Fruit fly (Drosophila melanogaster) whole organism, wandering third instar larva: ENCODE data around the gene CG34148.

Experiments used
- CG32264 ChIP-seq: fragments of 200-800 bp; sonication (Bioruptor generic); optimal IDR thresholded peaks from 2 replicates; lab custom pipeline; 2016; ENCODE audit warnings: missing biosample characterization, missing genetic modification characterization
- CG9705 ChIP-seq: fragments of 200-800 bp; sonication (Bioruptor generic); optimal IDR thresholded peaks from 2 replicates; lab custom pipeline; 2018; ENCODE audit warnings: missing biosample characterization, mild to moderate bottlenecking, missing genetic modification characterization
- CrebA ChIP-seq: fragments of 200-800 bp; sonication (Bioruptor generic); optimal IDR thresholded peaks from 2 replicates; lab custom pipeline; 2016; ENCODE audit warnings: missing biosample characterization, mild to moderate bottlenecking, missing genetic modification characterization, borderline replicate concordance
- GATAd ChIP-seq: sonication (Bioruptor generic); optimal IDR thresholded peaks from 2 replicates; lab custom pipeline; 2016; ENCODE audit warnings: missing biosample characterization, missing genetic modification characterization
- Hr78 ChIP-seq: fragments of >200 bp; optimal IDR thresholded peaks from 2 replicates; lab custom pipeline; 2017; ENCODE audit warnings: missing biosample characterization, missing genetic modification characterization
- Hr83 ChIP-seq: fragments of 200-300 bp; sonication (Bioruptor generic); optimal IDR thresholded peaks from 2 replicates; lab custom pipeline; 2016; ENCODE audit warnings: missing biosample characterization, mild to moderate bottlenecking, missing genetic modification characterization, moderate library complexity; ENCODE audit not compliant: poor library complexity, severe bottlenecking
- Jra ChIP-seq: sonication (Bioruptor generic); optimal IDR thresholded peaks from 2 replicates; lab custom pipeline; 2016; ENCODE audit warnings: missing biosample characterization, missing genetic modification characterization
- Mio ChIP-seq: sonication (Bioruptor generic); optimal IDR thresholded peaks from 2 replicates; lab custom pipeline; 2016; ENCODE audit warnings: missing biosample characterization, missing genetic modification characterization
- Myc ChIP-seq: fragments of >200 bp; optimal IDR thresholded peaks from 2 replicates; lab custom pipeline; 2017
- N ChIP-seq: fragments of >200 bp; optimal IDR thresholded peaks from 2 replicates; lab custom pipeline; 2018; ENCODE audit warnings: missing biosample characterization, missing external identifiers, missing genetic modification characterization
- OdsH ChIP-seq: fragments of 200-800 bp; sonication (Bioruptor generic); optimal IDR thresholded peaks from 2 replicates; lab custom pipeline; 2016; ENCODE audit warnings: missing biosample characterization, mild to moderate bottlenecking, missing genetic modification characterization
- Rel ChIP-seq, 2 experiments: fragments of 200-800 bp; sonication (Bioruptor generic) in 1 of 2; optimal IDR thresholded peaks; 2 replicates in 1 of 2; 3 replicates in 1 of 2; lab custom pipeline; 2016 to 2019; ENCODE audit warnings: mild to moderate bottlenecking in 2 of 2, missing biosample characterization in 2 of 2, missing genetic modification characterization in 2 of 2, moderate library complexity in 1 of 2
- Sp1 ChIP-seq: fragments of 200-800 bp; sonication (Bioruptor generic); optimal IDR thresholded peaks from 3 replicates; lab custom pipeline; 2019; ENCODE audit warnings: missing biosample characterization, mild to moderate bottlenecking, missing genetic modification characterization, moderate library complexity
- Vsx2 ChIP-seq: fragments of 200-300, 225-300 bp; sonication (Bioruptor generic); optimal IDR thresholded peaks from 2 replicates; lab custom pipeline; 2018; ENCODE audit warnings: missing biosample characterization, missing genetic modification characterization; ENCODE audit not compliant: partially characterized antibody
- br ChIP-seq: fragments of 200-800 bp; sonication (Bioruptor generic); optimal IDR thresholded peaks from 2 replicates; lab custom pipeline; 2016; ENCODE audit warnings: missing biosample characterization, missing genetic modification characterization
- dl ChIP-seq, 2 experiments: fragments of 175-275, 200-275 bp in 1 of 2; fragments of 200-275 bp in 1 of 2; sonication (Bioruptor generic); optimal IDR thresholded peaks; lab custom pipeline; 2018; ENCODE audit warnings: mild to moderate bottlenecking in 2 of 2, missing biosample characterization in 2 of 2, missing genetic modification characterization in 2 of 2, moderate library complexity in 2 of 2; ENCODE audit not compliant: partially characterized antibody in 2 of 2, insufficient read depth in 1 of 2
- dmrt93B ChIP-seq: fragments of 200-800 bp; sonication (Bioruptor generic); optimal IDR thresholded peaks from 2 replicates; lab custom pipeline; 2018; ENCODE audit warnings: missing biosample characterization, mild to moderate bottlenecking, missing genetic modification characterization
- dsf ChIP-seq: sonication (Bioruptor generic); optimal IDR thresholded peaks from 2 replicates; lab custom pipeline; 2016; ENCODE audit warnings: missing biosample characterization, missing genetic modification characterization, borderline replicate concordance
- ey ChIP-seq: fragments of 200-800 bp; sonication (Bioruptor generic); optimal IDR thresholded peaks from 2 replicates; lab custom pipeline; 2016; ENCODE audit warnings: missing biosample characterization, missing genetic modification characterization
- foxo ChIP-seq, 2 experiments: fragments of 200-800 bp; sonication (Bioruptor generic); optimal IDR thresholded peaks; 2 replicates in 1 of 2; 3 replicates in 1 of 2; lab custom pipeline; 2016 to 2017; ENCODE audit warnings: missing biosample characterization in 2 of 2, missing genetic modification characterization in 2 of 2
- h ChIP-seq: fragments of 200-800 bp; sonication (Bioruptor generic); optimal IDR thresholded peaks from 3 replicates; lab custom pipeline; 2016; ENCODE audit warnings: missing biosample characterization, mild to moderate bottlenecking, missing genetic modification characterization
- jim ChIP-seq: fragments of 175-275, 200-325 bp; sonication (Bioruptor generic); optimal IDR thresholded peaks from 2 replicates; lab custom pipeline; 2016; ENCODE audit warnings: missing biosample characterization, mild to moderate bottlenecking, missing genetic modification characterization
- lola ChIP-seq: fragments of >200 bp; optimal IDR thresholded peaks from 2 replicates; lab custom pipeline; 2017; ENCODE audit warnings: missing biosample characterization, missing genetic modification characterization
- pan ChIP-seq: fragments of >200 bp; optimal IDR thresholded peaks from 2 replicates; lab custom pipeline; 2017
- psq ChIP-seq: fragments of 200-800 bp; sonication (Bioruptor generic); optimal IDR thresholded peaks from 3 replicates; lab custom pipeline; 2017; ENCODE audit warnings: missing biosample characterization, mild to moderate bottlenecking, missing genetic modification characterization, moderate library complexity
- sage ChIP-seq: fragments of 200-800 bp; sonication (Bioruptor generic); optimal IDR thresholded peaks from 2 replicates; lab custom pipeline; 2016; ENCODE audit warnings: missing biosample characterization, mild to moderate bottlenecking, missing genetic modification characterization
- sv ChIP-seq: fragments of 200-800 bp; sonication (Bioruptor generic); optimal IDR thresholded peaks from 3 replicates; lab custom pipeline; 2016; ENCODE audit warnings: missing biosample characterization, missing genetic modification characterization
- tai ChIP-seq: sonication (Bioruptor generic); optimal IDR thresholded peaks from 2 replicates; lab custom pipeline; 2016; ENCODE audit warnings: missing biosample characterization, missing genetic modification characterization
- usp ChIP-seq: fragments of >200 bp; optimal IDR thresholded peaks from 2 replicates; lab custom pipeline; 2017; ENCODE audit warnings: missing biosample characterization, missing genetic modification characterization
- woc ChIP-seq: sonication (Bioruptor generic); optimal IDR thresholded peaks from 2 replicates; lab custom pipeline; 2016; ENCODE audit warnings: missing biosample characterization, mild to moderate bottlenecking, missing genetic modification characterization

Gene CG34148

dm6 chr3R:21848271-21848670 lies 30.2 kb downstream of the CG34148 start:
- no peak for TF ChIP-seq jim (GFP tag; lab: Kevin White, UChicago)
- no peak for TF ChIP-seq dl (GFP tag; optimal IDR thresholded peaks at IDR 0.05; lab: Kevin White, UChicago; ENCODE audit: insufficient read depth in 1 of 2, partially characterized antibody in 2 of 2)
- no peak for TF ChIP-seq psq
- TF ChIP-seq Sp1 (GFP tag; lab: Kevin White, UChicago) = no peak
- TF ChIP-seq Hr83 = no peak

- TF ChIP-seq Mio (no peak), Rel (GFP tag; optimal IDR thresholded peaks at IDR 0.05; lab: Kevin White, UChicago) (no peak), Rel (tag; optimal IDR thresholded peaks at IDR 0.05; lab: Kevin White, UChicago) (peak; percentile 92)
- TF ChIP-seq, all 38 proteins: peak for 1
Measured at dm6 chr3R:21847438-21847837, 31.0 kb downstream of the CG34148 start.

- no peak for TF ChIP-seq GATAd (GFP tag; lab: Kevin White, UChicago)
- TF ChIP-seq tai (GFP tag; lab: Kevin White, UChicago) = no peak
- TF ChIP-seq pan (lab: Kevin White, UChicago) = no peak
Measured at dm6 chr3R:21846559-21846958, 31.9 kb downstream of the CG34148 start, which contains the start of gene Gr93d. Gr93d (minus strand) TSS chr3R:21846659.

dm6 chr3R:21845165-21845564 lies 33.3 kb downstream of the CG34148 start, which contains the start of gene Gr93c:
Gr93c (minus strand) TSS chr3R:21845265.
- TF ChIP-seq Hr83 (no peak), dmrt93B (GFP tag; lab: Kevin White, UChicago) (no peak), CG9705 (GFP tag; lab: Kevin White, UChicago) (no peak), pan (lab: Kevin White, UChicago) (no peak), usp (GFP tag; lab: Kevin White, UChicago) (no peak), Myc (lab: Kevin White, UChicago) (no peak), woc (no peak), ey (GFP tag; lab: Kevin White, UChicago) (no peak), dsf (GFP tag; lab: Kevin White, UChicago) (no peak), CrebA (GFP tag; lab: Kevin White, UChicago) (no peak), OdsH (GFP tag; lab: Kevin White, UChicago) (no peak), lola (GFP tag; lab: Kevin White, UChicago) (no peak), Hr78 (no peak), Rel (GFP tag; optimal IDR thresholded peaks at IDR 0.05; lab: Kevin White, UChicago) (no peak), Rel (tag; optimal IDR thresholded peaks at IDR 0.05; lab: Kevin White, UChicago) (no peak), Sp1 (GFP tag; lab: Kevin White, UChicago) (no peak), h (no peak), sage (GFP tag; lab: Kevin White, UChicago) (no peak), br (no peak), Vsx2 (GFP tag; lab: Kevin White, UChicago) (no peak), CG32264 (no peak)

- TF ChIP-seq usp (GFP tag; lab: Kevin White, UChicago) = no peak
- TF ChIP-seq N (GFP tag; lab: Kevin White, UChicago) = no peak
- TF ChIP-seq sv (GFP tag; lab: Kevin White, UChicago) = no peak
- TF ChIP-seq Myc (lab: Kevin White, UChicago) = no peak
Measured at dm6 chr3R:21843665-21844064, 34.8 kb downstream of the CG34148 start, which contains the start of gene Gr93b. Gr93b (minus strand) TSS chr3R:21843765.

- TF ChIP-seq Jra (no peak), foxo (GFP tag; optimal IDR thresholded peaks at IDR 0.05; lab: Kevin White, UChicago) (peak in 1 of 2 experiments; percentile 0)
- TF ChIP-seq, all 38 proteins: peak for 1
Measured at dm6 chr3R:21841474-21842376, 36.8 kb downstream of the CG34148 start.
